Worm (Caenorhabditis elegans) whole organism, L3 larva: ENCODE data around the gene Y46G5A.20.

Source experiments
- R02D3.7 ChIP-seq: fragments of 150-350 bp; optimal IDR thresholded peaks from 2 replicates; lab custom pipeline; 2014; ENCODE audit warnings: missing biosample characterization, missing genetic modification characterization
- ZK546.5 ChIP-seq: sonication (generic microtip); optimal IDR thresholded peaks from 2 replicates; lab custom pipeline; 2017; ENCODE audit warnings: missing biosample characterization, missing genetic modification characterization
- aly-2 ChIP-seq: fragments of 150-350 bp; optimal IDR thresholded peaks from 2 replicates; lab custom pipeline; 2014; ENCODE audit warnings: missing biosample characterization, missing genetic modification characterization
- ama-1 ChIP-seq: fragments of 150-350 bp; optimal IDR thresholded peaks from 2 replicates; lab custom pipeline; 2018
- ceh-16 ChIP-seq: sonication (generic microtip); optimal IDR thresholded peaks from 2 replicates; lab custom pipeline; 2017; ENCODE audit warnings: missing biosample characterization, missing genetic modification characterization
- ceh-28 ChIP-seq: fragments of 150-350 bp; optimal IDR thresholded peaks from 2 replicates; lab custom pipeline; 2014; ENCODE audit warnings: missing biosample characterization, missing genetic modification reagents, missing genetic modification characterization
- daf-12 ChIP-seq: fragments of 150-350 bp; optimal IDR thresholded peaks from 2 replicates; lab custom pipeline; 2014; ENCODE audit warnings: missing biosample characterization, missing genetic modification reagents, missing genetic modification characterization
- egl-27 ChIP-seq: sonication (generic microtip); optimal IDR thresholded peaks from 4 replicates; lab custom pipeline; 2017; ENCODE audit warnings: missing biosample characterization, missing genetic modification reagents, missing genetic modification characterization
- elt-1 ChIP-seq: fragments of 150-350 bp; optimal IDR thresholded peaks from 2 replicates; lab custom pipeline; 2014; ENCODE audit warnings: missing biosample characterization, missing genetic modification characterization
- elt-2 ChIP-seq: sonication (generic microtip); optimal IDR thresholded peaks from 2 replicates; lab custom pipeline; 2016; ENCODE audit warnings: missing genetic modification reagents, mild to moderate bottlenecking, missing genetic modification characterization, missing compliant biosample characterization
- eor-1 ChIP-seq, 2 experiments: fragments of 150-350 bp; optimal IDR thresholded peaks; 2 replicates each; lab custom pipeline; 2014 to 2018; ENCODE audit warnings: missing biosample characterization in 2 of 2, missing genetic modification characterization in 2 of 2
- fkh-10 ChIP-seq: sonication (generic microtip); optimal IDR thresholded peaks from 2 replicates; lab custom pipeline; 2017; ENCODE audit warnings: missing biosample characterization, missing genetic modification reagents, missing genetic modification characterization
- fos-1 ChIP-seq: fragments of 150-350 bp; optimal IDR thresholded peaks from 2 replicates; lab custom pipeline; 2014; ENCODE audit warnings: missing biosample characterization, missing genetic modification characterization
- hmg-11 ChIP-seq: sonication (generic microtip); optimal IDR thresholded peaks from 2 replicates; lab custom pipeline; 2016; ENCODE audit warnings: missing genetic modification characterization, missing compliant biosample characterization
- jun-1 ChIP-seq: fragments of 150-350 bp; optimal IDR thresholded peaks from 2 replicates; lab custom pipeline; 2014; ENCODE audit warnings: missing biosample characterization, missing genetic modification reagents, missing genetic modification characterization
- lin-15B ChIP-seq: fragments of 150-350 bp; optimal IDR thresholded peaks from 2 replicates; lab custom pipeline; 2014; ENCODE audit warnings: missing biosample characterization, missing genetic modification characterization
- lin-39 ChIP-seq: fragments of 150-350 bp; optimal IDR thresholded peaks from 2 replicates; lab custom pipeline; 2018; ENCODE audit warnings: missing biosample characterization, missing genetic modification reagents, missing genetic modification characterization
- lsy-12 ChIP-seq: sonication (generic microtip); optimal IDR thresholded peaks from 2 replicates; lab custom pipeline; 2016; ENCODE audit warnings: mild to moderate bottlenecking, missing genetic modification characterization, missing compliant biosample characterization
- mdl-1 ChIP-seq: fragments of 150-350 bp; optimal IDR thresholded peaks from 2 replicates; lab custom pipeline; 2014; ENCODE audit warnings: missing biosample characterization, missing genetic modification characterization
- mml-1 ChIP-seq: fragments of 150-350 bp; sonication (generic microtip); optimal IDR thresholded peaks from 3 replicates; lab custom pipeline; 2014; ENCODE audit warnings: missing biosample characterization, missing genetic modification characterization
- nfya-1 ChIP-seq: sonication (generic microtip); optimal IDR thresholded peaks from 2 replicates; lab custom pipeline; 2017; ENCODE audit warnings: missing genetic modification characterization, mild to moderate bottlenecking, missing compliant biosample characterization, antibody characterized with exemption, moderate library complexity; ENCODE audit not compliant: insufficient read depth
- nhr-11 ChIP-seq: fragments of 150-350 bp; optimal IDR thresholded peaks from 2 replicates; lab custom pipeline; 2014; ENCODE audit warnings: missing biosample characterization, missing genetic modification characterization
- nhr-237 ChIP-seq: fragments of 150-350 bp; optimal IDR thresholded peaks from 2 replicates; lab custom pipeline; 2014; ENCODE audit warnings: missing biosample characterization, missing genetic modification characterization
- nhr-25 ChIP-seq: sonication (generic microtip); optimal IDR thresholded peaks from 2 replicates; lab custom pipeline; 2017; ENCODE audit warnings: missing biosample characterization, missing genetic modification characterization
- nhr-28 ChIP-seq: fragments of 150-350 bp; optimal IDR thresholded peaks from 2 replicates; lab custom pipeline; 2014; ENCODE audit warnings: missing biosample characterization, missing genetic modification characterization
- nhr-43 ChIP-seq: sonication (generic microtip); optimal IDR thresholded peaks from 2 replicates; lab custom pipeline; 2016; ENCODE audit warnings: mild to moderate bottlenecking, missing genetic modification characterization, missing compliant biosample characterization; ENCODE audit not compliant: poor library complexity, severe bottlenecking
- nhr-67 ChIP-seq: fragments of 150-350 bp; optimal IDR thresholded peaks from 2 replicates; lab custom pipeline; 2014; ENCODE audit warnings: missing biosample characterization, missing genetic modification characterization
- nhr-76 ChIP-seq: fragments of 150-350 bp; sonication (generic microtip); optimal IDR thresholded peaks from 5 replicates; lab custom pipeline; 2014; ENCODE audit warnings: missing biosample characterization, missing genetic modification characterization
- nhr-77 ChIP-seq: fragments of 150-350 bp; optimal IDR thresholded peaks from 2 replicates; lab custom pipeline; 2014; ENCODE audit warnings: missing biosample characterization, missing genetic modification characterization
- skn-1 ChIP-seq: fragments of 150-350 bp; optimal IDR thresholded peaks from 2 replicates; lab custom pipeline; 2014; ENCODE audit warnings: missing biosample characterization, missing genetic modification characterization
- snpc-4 ChIP-seq: fragments of 150-350 bp; optimal IDR thresholded peaks from 2 replicates; lab custom pipeline; 2014; ENCODE audit warnings: missing biosample characterization, missing genetic modification characterization
- tbx-2 ChIP-seq: sonication (generic microtip); optimal IDR thresholded peaks from 2 replicates; lab custom pipeline; 2016; ENCODE audit warnings: mild to moderate bottlenecking, missing genetic modification characterization, missing compliant biosample characterization
- unc-39 ChIP-seq: sonication (generic microtip); optimal IDR thresholded peaks from 4 replicates; lab custom pipeline; 2017; ENCODE audit warnings: missing biosample characterization, missing genetic modification characterization
- unc-62 ChIP-seq: fragments of 150-350 bp; sonication (generic microtip); optimal IDR thresholded peaks from 4 replicates; lab custom pipeline; 2014; ENCODE audit warnings: missing biosample characterization, missing genetic modification reagents, missing genetic modification characterization
- zag-1 ChIP-seq: fragments of 150-350 bp; optimal IDR thresholded peaks from 2 replicates; lab custom pipeline; 2014; ENCODE audit warnings: missing biosample characterization, missing genetic modification characterization
- ztf-11 ChIP-seq: fragments of 150-350 bp; optimal IDR thresholded peaks from 2 replicates; lab custom pipeline; 2014; ENCODE audit warnings: missing biosample characterization, missing genetic modification characterization
- ztf-4 ChIP-seq: fragments of 150-350 bp; optimal IDR thresholded peaks from 2 replicates; lab custom pipeline; 2014; ENCODE audit warnings: missing biosample characterization, missing genetic modification characterization

Gene Y46G5A.20

DNA sequence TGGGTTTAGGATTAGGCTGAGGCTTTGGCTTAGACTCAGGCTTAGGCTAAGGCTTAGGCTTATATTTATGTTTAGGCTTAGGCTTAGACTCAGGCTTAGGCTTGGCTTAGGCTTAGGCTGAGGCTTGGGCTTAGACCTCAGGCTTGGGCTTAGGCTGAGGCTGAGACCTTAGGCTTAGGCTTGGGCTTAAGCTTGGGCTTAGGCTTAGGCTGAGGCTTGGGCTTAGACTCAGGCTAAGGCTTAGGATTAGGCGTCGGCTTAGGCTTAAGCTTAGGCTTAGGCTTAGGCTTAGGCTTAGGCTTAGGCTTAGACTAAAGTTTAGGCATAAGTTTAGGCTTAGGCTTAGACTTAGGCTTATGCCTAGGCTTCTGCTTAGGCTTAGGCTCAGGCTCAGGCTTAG, 13.7 kb downstream of the Y46G5A.20 start:
- TF ChIP-seq fos-1 (tag; lab: Kevin White, UChicago) (no peak), nhr-28 (no peak), ceh-16 (tag; lab: Kevin White, UChicago) (no peak), nhr-25 (tag; lab: Kevin White, UChicago) (no peak), egl-27 (tag; lab: Kevin White, UChicago) (no peak), eor-1 (tag; optimal IDR thresholded peaks at IDR 0.05; lab: Kevin White, UChicago) (no peak)

DNA sequence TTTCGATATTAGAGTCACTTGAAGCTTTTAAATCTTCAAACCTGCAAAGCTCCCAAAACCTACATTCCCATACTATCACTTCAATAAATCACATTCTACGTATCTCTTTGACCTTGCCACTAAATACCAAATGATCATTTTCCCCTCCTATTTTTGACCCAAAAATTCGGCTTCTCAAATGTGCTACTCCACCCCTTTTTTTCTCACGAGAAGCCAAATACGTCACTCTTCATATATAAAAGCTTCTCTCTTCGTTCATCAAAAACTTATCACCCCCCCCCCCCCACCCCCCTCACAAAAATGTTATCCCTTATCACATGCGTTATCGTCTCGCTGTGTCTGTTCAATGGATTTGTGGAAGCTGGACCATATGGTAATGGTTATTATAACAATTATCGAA, 15.9 kb downstream of the Y46G5A.20 start, which contains the start of gene Y46G5A.38:
Gene Y46G5A.38 (plus strand): TSS at position 301 of the 400 bp plus-strand sequence.
- no peak for TF ChIP-seq nhr-67
- TF ChIP-seq nhr-237 = no peak
- TF ChIP-seq unc-62 = no peak
- TF ChIP-seq lsy-12 = no peak
- TF ChIP-seq ztf-4 (tag; lab: Kevin White, UChicago) = no peak
- TF ChIP-seq zag-1 (tag; lab: Kevin White, UChicago) = no peak
- no peak for TF ChIP-seq nhr-43
- no peak for TF ChIP-seq nhr-11 (tag; lab: Kevin White, UChicago)
- no peak for TF ChIP-seq hmg-11 (tag; lab: Kevin White, UChicago)
- no peak for TF ChIP-seq mml-1 (tag; lab: Kevin White, UChicago)
- no peak for TF ChIP-seq nhr-25 (tag; lab: Kevin White, UChicago)
- no peak for TF ChIP-seq unc-39 (tag; lab: Kevin White, UChicago)
- no peak for TF ChIP-seq aly-2 (tag; lab: Kevin White, UChicago)
- TF ChIP-seq nhr-28 = no peak
- TF ChIP-seq snpc-4 (tag; lab: Kevin White, UChicago) = no peak
- TF ChIP-seq tbx-2 (tag; lab: Kevin White, UChicago) = no peak

DNA sequence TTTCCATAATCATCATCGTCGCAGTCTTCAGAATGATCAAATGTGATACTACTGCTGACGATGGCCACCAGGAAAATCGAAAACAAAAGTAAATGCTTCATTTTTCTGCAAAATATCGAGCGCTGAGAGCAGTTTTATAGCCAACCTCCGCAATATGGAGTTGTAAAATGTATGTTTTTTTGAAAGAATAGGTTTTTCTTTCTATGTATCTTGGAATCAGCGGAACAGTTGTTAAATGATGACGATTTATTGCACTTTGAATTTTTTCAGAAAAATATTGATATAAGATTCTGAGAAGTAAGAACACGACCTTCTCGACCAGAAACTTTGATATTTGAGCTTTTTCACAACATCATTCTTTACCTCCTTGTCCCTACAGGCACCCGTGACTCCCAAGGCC, 18.1 kb downstream of the Y46G5A.20 start, which contains the start of gene Y46G5A.23:
Gene Y46G5A.23 (minus strand): TSS at position 101 of the 400 bp plus-strand sequence.
- TF ChIP-seq mdl-1 (tag; lab: Kevin White, UChicago) (no peak), nhr-76 (tag; lab: Kevin White, UChicago) (no peak), mml-1 (tag; lab: Kevin White, UChicago) (no peak), lin-15B (tag; lab: Kevin White, UChicago) (no peak), nhr-43 (no peak), daf-12 (tag; lab: Kevin White, UChicago) (no peak), nhr-25 (tag; lab: Kevin White, UChicago) (no peak)

DNA sequence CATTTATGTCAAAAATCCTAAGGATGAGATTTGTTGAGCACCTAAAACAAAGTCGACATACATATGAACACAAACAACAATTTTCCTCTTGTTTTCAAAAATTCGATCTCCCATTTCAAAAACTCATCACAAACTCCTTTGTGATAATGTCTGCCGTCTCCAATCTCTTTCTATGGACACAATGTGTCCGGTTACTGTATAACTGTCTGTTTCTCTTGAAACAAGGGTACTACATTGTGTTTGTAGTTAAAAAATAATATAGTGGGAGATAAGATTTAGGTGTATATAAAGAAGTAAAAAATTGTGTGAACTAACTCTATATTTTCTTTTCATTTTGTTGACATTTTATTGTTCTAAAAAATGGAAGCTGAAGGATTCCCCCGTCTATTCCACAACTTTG, 19.5 kb downstream of the Y46G5A.20 start, which contains the start of gene bcmo-1:
Gene bcmo-1 (plus strand): TSS at position 330 of the 400 bp plus-strand sequence.
- no peak for TF ChIP-seq jun-1 (tag; lab: Kevin White, UChicago)
- TF ChIP-seq egl-27 (tag; lab: Kevin White, UChicago) = no peak
- no peak for TF ChIP-seq fkh-10 (GFP tag; lab: Kevin White, UChicago)
- no peak for TF ChIP-seq nhr-11 (tag; lab: Kevin White, UChicago)
- TF ChIP-seq ztf-4 (tag; lab: Kevin White, UChicago) = no peak
- no peak for TF ChIP-seq lin-15B (tag; lab: Kevin White, UChicago)
- TF ChIP-seq elt-1 (tag; lab: Kevin White, UChicago) = no peak
- TF ChIP-seq ZK546.5 (tag; lab: Kevin White, UChicago) = no peak
- TF ChIP-seq lsy-12 = no peak
- TF ChIP-seq ceh-28 (tag; lab: Kevin White, UChicago) = no peak
- no peak for TF ChIP-seq mml-1 (tag; lab: Kevin White, UChicago)
- TF ChIP-seq ceh-16 (tag; lab: Kevin White, UChicago) = no peak
- TF ChIP-seq snpc-4 (tag; lab: Kevin White, UChicago) = no peak
- TF ChIP-seq daf-12 (tag; lab: Kevin White, UChicago) = no peak
- TF ChIP-seq ztf-11 (tag; lab: Kevin White, UChicago) = no peak
- TF ChIP-seq nhr-77 (tag; lab: Kevin White, UChicago) = no peak
- no peak for TF ChIP-seq elt-2 (tag; lab: Kevin White, UChicago)
- TF ChIP-seq nhr-76 (tag; lab: Kevin White, UChicago) = no peak

DNA sequence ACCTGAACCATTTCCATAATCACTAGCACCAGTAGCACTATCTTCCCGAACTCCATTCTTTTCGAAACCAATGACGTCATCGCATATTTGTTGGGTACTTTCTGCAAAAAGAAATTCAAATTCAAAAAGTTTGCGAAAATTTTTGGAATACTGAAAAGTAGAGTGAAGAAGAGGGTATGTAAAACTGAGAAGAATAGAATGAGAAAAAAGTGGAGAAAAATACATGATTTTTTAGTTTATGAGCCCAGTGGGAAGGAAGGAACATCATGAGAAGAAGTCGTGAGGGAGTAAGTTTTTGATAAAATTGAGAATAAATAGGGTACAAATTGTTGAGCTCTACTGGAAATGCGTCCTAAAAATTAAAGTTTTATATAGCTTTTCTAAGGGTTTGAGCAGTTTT, 29.2 kb downstream of the Y46G5A.20 start, which contains the start of gene lgc-35:
Gene lgc-35 (minus strand): TSS at position 101 of the 400 bp plus-strand sequence.
- TF ChIP-seq R02D3.7 (tag; lab: Kevin White, UChicago) (no peak), lin-15B (tag; lab: Kevin White, UChicago) (no peak), nfya-1 (tag; lab: Kevin White, UChicago) (no peak), skn-1 (no peak), nhr-28 (no peak), ceh-16 (tag; lab: Kevin White, UChicago) (no peak), aly-2 (tag; lab: Kevin White, UChicago) (no peak), ama-1 (lab: Kevin White, UChicago) (no peak), lsy-12 (no peak), nhr-25 (tag; lab: Kevin White, UChicago) (no peak), ZK546.5 (tag; lab: Kevin White, UChicago) (no peak), snpc-4 (tag; lab: Kevin White, UChicago) (no peak), nhr-43 (no peak), mdl-1 (tag; lab: Kevin White, UChicago) (no peak), lin-39 (tag; lab: Kevin White, UChicago) (no peak), fkh-10 (GFP tag; lab: Kevin White, UChicago) (no peak), nhr-76 (tag; lab: Kevin White, UChicago) (no peak), jun-1 (tag; lab: Kevin White, UChicago) (no peak)
